Fruit fly (Drosophila melanogaster): Measurements from ENCODE around the gene CG42399.

CG42399 gene

DNA sequence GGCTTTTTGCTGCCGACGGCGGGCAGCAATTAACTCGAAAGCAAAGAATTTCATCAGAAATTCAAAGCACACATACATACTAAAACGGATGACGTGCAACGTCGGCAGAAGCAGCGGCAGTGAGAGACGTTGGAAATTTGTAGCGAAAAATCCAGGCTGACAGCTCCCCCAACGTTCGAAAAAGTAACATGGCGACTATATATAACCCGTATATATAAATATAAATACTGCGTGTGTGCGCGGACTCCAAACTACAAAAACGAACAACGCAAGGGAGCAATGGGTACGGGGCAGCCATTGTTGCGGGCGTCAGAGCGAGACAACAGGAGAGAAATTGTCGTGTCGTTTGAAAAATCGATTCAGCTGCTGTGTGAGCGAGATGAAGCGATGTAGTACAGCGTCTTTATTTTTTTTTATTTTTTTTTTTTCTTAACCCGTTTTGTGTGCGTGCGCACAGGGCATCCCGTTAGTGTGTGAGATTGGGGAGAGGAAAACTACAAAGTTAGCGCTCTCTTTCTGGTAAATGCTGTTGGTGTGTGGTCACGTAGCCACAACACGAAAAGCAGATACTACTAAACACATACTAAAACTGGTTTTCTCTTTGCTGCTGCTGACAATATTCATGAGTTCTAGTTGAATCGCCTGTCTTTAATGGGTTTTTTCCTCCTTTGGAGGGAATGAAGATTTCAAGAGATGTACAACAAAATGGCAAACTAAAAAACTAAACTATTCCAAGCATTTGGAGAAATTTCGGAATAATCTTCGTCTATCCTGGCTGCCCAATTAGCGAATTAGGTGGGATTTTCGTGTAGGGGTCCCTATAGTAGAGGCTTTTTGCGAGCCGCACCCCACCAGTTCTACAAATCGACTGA is 7.7 kb upstream of the CG42399 start (continued):
- no peak for TF ChIP-seq CG11294 (GFP tag; IDR thresholded peaks at IDR 0.05)
- peak; percentile 52 for TF ChIP-seq topi (GFP tag; optimal IDR thresholded peaks at IDR 0.05)
- peak; percentile 92 for TF ChIP-seq fkh (GFP tag; optimal IDR thresholded peaks at IDR 0.05)
- no peak for TF ChIP-seq Gug (GFP tag; IDR thresholded peaks at IDR 0.05)
- TF ChIP-seq Sox14 (GFP tag; optimal IDR thresholded peaks at IDR 0.05) = peak; percentile 77
- peak; percentile 23 for TF ChIP-seq CG6854 (GFP tag; optimal IDR thresholded peaks at IDR 0.05)
- peak; percentile 94 to 97 for TF ChIP-seq ss (GFP tag; optimal IDR thresholded peaks at IDR 0.05)
- peak; percentile 92 for TF ChIP-seq Eip93F (GFP tag; optimal IDR thresholded peaks at IDR 0.05)
- peak; percentile 57 for TF ChIP-seq Hr4 (GFP tag; optimal IDR thresholded peaks at IDR 0.05)
- peak; percentile 95 for TF ChIP-seq CG16779 (tag; optimal IDR thresholded peaks at IDR 0.05)
- no peak for TF ChIP-seq Sox15 (GFP tag; optimal IDR thresholded peaks at IDR 0.05)
- TF ChIP-seq Eip75B (GFP tag; optimal IDR thresholded peaks at IDR 0.05) = peak; percentile 88
- TF ChIP-seq CG3919 (GFP tag; optimal IDR thresholded peaks at IDR 0.05) = peak; percentile 74
- no peak for TF ChIP-seq Hr39 (GFP tag; optimal IDR thresholded peaks at IDR 0.05)
- TF ChIP-seq spab (GFP tag; optimal IDR thresholded peaks at IDR 0.05) = peak; percentile 78
- peak; percentile 86 for TF ChIP-seq pdm3 (GFP tag; optimal IDR thresholded peaks at IDR 0.05)
- peak; percentile 83 for TF ChIP-seq Sox102F (GFP tag; optimal IDR thresholded peaks at IDR 0.05)
- TF ChIP-seq CG9139 (GFP tag; optimal IDR thresholded peaks at IDR 0.05) = peak; percentile 85
- TF ChIP-seq Eip78C (GFP tag) = peak; percentile 88

DNA sequence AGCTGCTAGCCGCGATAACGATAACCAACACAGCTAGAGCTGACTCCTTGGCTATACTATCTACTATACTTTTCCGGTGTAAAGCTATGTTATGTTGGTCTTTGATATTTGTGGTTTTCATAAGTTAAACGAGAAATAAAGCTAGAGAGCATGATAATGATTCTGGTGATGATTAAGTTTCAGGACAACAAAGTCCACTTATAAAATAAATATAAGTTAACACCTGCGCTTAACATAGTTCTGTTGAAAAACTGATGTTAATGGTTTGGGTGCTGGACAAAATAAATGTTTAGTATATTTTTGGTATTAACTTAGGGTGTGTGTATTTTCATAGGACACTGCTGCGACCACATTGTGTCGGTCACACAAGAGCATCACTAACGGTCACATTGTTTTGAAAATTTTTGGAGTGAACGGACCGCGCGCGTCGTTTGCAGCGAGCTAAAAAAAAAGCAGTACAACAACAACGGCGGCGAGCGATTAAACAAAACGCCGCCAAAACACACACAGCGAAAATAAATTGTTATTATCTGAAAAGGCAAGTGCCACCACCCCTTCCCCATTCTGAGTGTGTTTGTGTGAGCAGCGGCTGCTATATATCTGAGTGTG is 5.7 kb upstream of the CG42399 start, which contains the start of the genes CG33635 and spen:
Gene CG33635 (minus strand): TSS at position 16 of the 609 bp plus-strand sequence.
Gene spen (plus strand): TSS at position 384 of the 609 bp plus-strand sequence.
- no peak for TF ChIP-seq fd59A (GFP tag; optimal IDR thresholded peaks at IDR 0.05)
- TF ChIP-seq CG1621 (tag; optimal IDR thresholded peaks at IDR 0.05) = peak; percentile 52
- peak; percentile 82 for TF ChIP-seq vri (GFP tag; optimal IDR thresholded peaks at IDR 0.05)
- TF ChIP-seq CG6163 (GFP tag; IDR thresholded peaks at IDR 0.05) = no peak
- TF ChIP-seq Smox (GFP tag; optimal IDR thresholded peaks at IDR 0.05) = no peak
- TF ChIP-seq acj6 (GFP tag; optimal IDR thresholded peaks at IDR 0.05) = no peak
- no peak for TF ChIP-seq eg (GFP tag; IDR thresholded peaks at IDR 0.05)
- TF ChIP-seq CG8632 (GFP tag; optimal IDR thresholded peaks at IDR 0.05) = no peak
- peak; percentile 39 for TF ChIP-seq CG6808 (GFP tag; optimal IDR thresholded peaks at IDR 0.05)
- TF ChIP-seq CG6792 (GFP tag; optimal IDR thresholded peaks at IDR 0.05) = no peak
- peak; percentile 50 for TF ChIP-seq fd85E (GFP tag; optimal IDR thresholded peaks at IDR 0.05)
- peak in 1 of 2 experiments; percentile 14 for TF ChIP-seq salr (GFP tag; optimal IDR thresholded peaks at IDR 0.05)
- no peak for TF ChIP-seq CG10631 (GFP tag; optimal IDR thresholded peaks at IDR 0.05)
- peak; percentile 53 for TF ChIP-seq CG16779 (tag; optimal IDR thresholded peaks at IDR 0.05)
- TF ChIP-seq ss (GFP tag; optimal IDR thresholded peaks at IDR 0.05) = peak; percentile 13 to 48
- TF ChIP-seq svp (GFP tag) = no peak
- TF ChIP-seq CG8119 (GFP tag; IDR thresholded peaks at IDR 0.05) = no peak
- TF ChIP-seq CG11902 (GFP tag; optimal IDR thresholded peaks at IDR 0.05) = no peak
- no peak for TF ChIP-seq CG6276 (GFP tag; optimal IDR thresholded peaks at IDR 0.05)
- TF ChIP-seq Sox15 (GFP tag; optimal IDR thresholded peaks at IDR 0.05) = no peak
- TF ChIP-seq CG3032 (tag; optimal IDR thresholded peaks at IDR 0.05) = no peak
- TF ChIP-seq Eip78C (GFP tag) = peak; percentile 84
- TF ChIP-seq dsx (GFP tag; optimal IDR thresholded peaks at IDR 0.05; ENCODE audit: poor library complexity, severe bottlenecking) = peak; percentile 71
- TF ChIP-seq CG7368 (GFP tag; optimal IDR thresholded peaks at IDR 0.05) = peak; percentile 1
- peak; percentile 58 for TF ChIP-seq esn (GFP tag; optimal IDR thresholded peaks at IDR 0.05)
- no peak for TF ChIP-seq Lpt (GFP tag; optimal IDR thresholded peaks at IDR 0.05)
- peak; percentile 24 for TF ChIP-seq CG9139 (GFP tag; optimal IDR thresholded peaks at IDR 0.05)
- TF ChIP-seq Sox14 (GFP tag; optimal IDR thresholded peaks at IDR 0.05) = peak; percentile 62
- no peak for TF ChIP-seq Hr39 (GFP tag; optimal IDR thresholded peaks at IDR 0.05)
- peak; percentile 41 for TF ChIP-seq net (GFP tag; optimal IDR thresholded peaks at IDR 0.05)
- TF ChIP-seq dac (GFP tag; optimal IDR thresholded peaks at IDR 0.05) = no peak
- TF ChIP-seq Eip93F (GFP tag; optimal IDR thresholded peaks at IDR 0.05) = peak; percentile 52
- TF ChIP-seq CG11294 (GFP tag; IDR thresholded peaks at IDR 0.05) = no peak
- peak; percentile 76 for TF ChIP-seq fkh (GFP tag; optimal IDR thresholded peaks at IDR 0.05)
- TF ChIP-seq topi (GFP tag; optimal IDR thresholded peaks at IDR 0.05) = peak; percentile 35
- peak; percentile 59 for TF ChIP-seq CG3919 (GFP tag; optimal IDR thresholded peaks at IDR 0.05)
- TF ChIP-seq CG11762 (GFP tag; optimal IDR thresholded peaks at IDR 0.05; ENCODE audit: insufficient read depth) = peak; percentile 20
- TF ChIP-seq Ets96B (tag; optimal IDR thresholded peaks at IDR 0.05) = peak; percentile 37
- peak; percentile 34 for TF ChIP-seq Eip75B (GFP tag; optimal IDR thresholded peaks at IDR 0.05)
